Worm (Caenorhabditis elegans): Measurements from ENCODE around the gene F17C11.26.
A peak's percentile ranks its signal among the peaks of the same experiment; 100 is the strongest.

F17C11.26 gene

DNA sequence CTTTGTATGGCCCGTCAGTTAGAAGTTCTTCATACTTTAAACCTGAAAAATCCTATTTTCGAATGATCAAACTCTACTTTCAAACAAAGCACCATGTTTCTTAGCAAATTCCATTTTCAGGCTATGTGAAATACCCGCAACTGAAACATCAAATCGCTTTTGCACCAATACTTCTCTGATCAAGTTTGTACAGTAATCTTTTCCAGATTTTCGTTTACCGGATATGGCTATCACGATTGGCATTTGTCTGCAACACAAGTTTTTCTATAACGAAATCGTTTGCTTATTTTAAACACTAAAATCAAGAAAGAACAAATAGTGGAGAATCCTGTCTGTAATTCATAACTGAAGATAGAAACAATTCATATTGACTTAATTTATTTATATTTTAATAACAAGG is 45.0 kb upstream of the F17C11.26 start, which contains the start of gene F32D8.13:
TSS of gene F32D8.13 (minus strand) at position 249 of the 400 bp plus-strand sequence.
- no peak for TF ChIP-seq unc-55 (GFP tag; optimal IDR thresholded peaks at IDR 0.05)
- TF ChIP-seq pax-1 (tag; optimal IDR thresholded peaks at IDR 0.05), result no peak
- no peak for TF ChIP-seq hlh-30 (tag; optimal IDR thresholded peaks at IDR 0.05; ENCODE audit: insufficient read depth)
- TF ChIP-seq ets-4 (tag; optimal IDR thresholded peaks at IDR 0.05), result no peak
- TF ChIP-seq C38D4.7 (GFP tag; optimal IDR thresholded peaks at IDR 0.05), result no peak
- TF ChIP-seq unc-42 (tag; optimal IDR thresholded peaks at IDR 0.05), result no peak
- no peak for TF ChIP-seq C08G9.2 (tag; optimal IDR thresholded peaks at IDR 0.05)
- no peak for TF ChIP-seq ceh-45 (GFP tag; IDR thresholded peaks at IDR 0.05)

DNA sequence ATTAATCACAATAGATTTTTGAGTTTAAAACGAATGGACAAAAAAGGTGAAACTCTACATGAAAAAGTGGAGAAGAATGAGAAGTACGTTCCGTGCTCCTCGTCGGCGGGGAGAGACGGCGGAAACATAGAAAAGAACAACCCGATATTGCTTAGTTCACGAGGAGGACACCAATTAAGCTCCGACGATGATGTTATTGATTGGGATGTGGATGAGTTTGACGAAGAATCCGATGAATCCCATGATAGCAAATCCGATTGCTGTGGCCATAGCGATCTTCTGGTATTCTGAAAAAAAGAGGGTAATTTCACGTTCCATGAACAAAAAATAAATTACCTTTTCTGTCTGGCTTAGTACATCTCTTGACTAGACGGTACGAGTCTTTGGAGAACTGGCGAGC is 44.5 kb upstream of the F17C11.26 start:
- no peak for TF ChIP-seq unc-3 (GFP tag; conservative IDR thresholded peaks at IDR 0.05)
- TF ChIP-seq unc-3 (tag; optimal IDR thresholded peaks at IDR 0.05), result no peak
- no peak for TF ChIP-seq hlh-6 (tag; optimal IDR thresholded peaks at IDR 0.05)
- TF ChIP-seq K02D7.2 (tag; optimal IDR thresholded peaks at IDR 0.05), result no peak
- no peak for TF ChIP-seq ceh-14 (tag; optimal IDR thresholded peaks at IDR 0.05)
- no peak for TF ChIP-seq odd-2 (tag; optimal IDR thresholded peaks at IDR 0.05)
- no peak for TF ChIP-seq ceh-48 (tag; optimal IDR thresholded peaks at IDR 0.05)
- no peak for TF ChIP-seq tbx-2 (tag; optimal IDR thresholded peaks at IDR 0.05)
- TF ChIP-seq eyg-1 (tag; optimal IDR thresholded peaks at IDR 0.05), result no peak
- TF ChIP-seq ceh-18 (tag; optimal IDR thresholded peaks at IDR 0.05), result no peak
- TF ChIP-seq pros-1 (tag; optimal IDR thresholded peaks at IDR 0.05), result no peak
- TF ChIP-seq lim-6 (tag; optimal IDR thresholded peaks at IDR 0.05), result no peak
- no peak for TF ChIP-seq sox-4 (tag; optimal IDR thresholded peaks at IDR 0.05)
- no peak for TF ChIP-seq npax-4 (tag; optimal IDR thresholded peaks at IDR 0.05)
- TF ChIP-seq ceh-19 (GFP tag; optimal IDR thresholded peaks at IDR 0.05), result no peak
- no peak for TF ChIP-seq sdc-2 (tag; optimal IDR thresholded peaks at IDR 0.05)

DNA sequence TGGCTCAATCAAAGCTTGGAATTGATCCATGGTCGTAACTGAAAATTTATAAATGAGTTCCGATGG is 44.3 kb upstream of the F17C11.26 start, which contains the start of gene sec-61.G:
TSS of gene sec-61.G (minus strand) at position 38 of the 66 bp plus-strand sequence.
- TF ChIP-seq unc-42 (tag; optimal IDR thresholded peaks at IDR 0.05), result no peak
- no peak for TF ChIP-seq lim-6 (tag; optimal IDR thresholded peaks at IDR 0.05)
- TF ChIP-seq odd-2 (tag; optimal IDR thresholded peaks at IDR 0.05), result no peak
- no peak for TF ChIP-seq nhr-11 (tag; optimal IDR thresholded peaks at IDR 0.05)
- no peak for TF ChIP-seq fkh-6 (tag; optimal IDR thresholded peaks at IDR 0.05)
- no peak for TF ChIP-seq nhr-232 (tag; optimal IDR thresholded peaks at IDR 0.05)

DNA sequence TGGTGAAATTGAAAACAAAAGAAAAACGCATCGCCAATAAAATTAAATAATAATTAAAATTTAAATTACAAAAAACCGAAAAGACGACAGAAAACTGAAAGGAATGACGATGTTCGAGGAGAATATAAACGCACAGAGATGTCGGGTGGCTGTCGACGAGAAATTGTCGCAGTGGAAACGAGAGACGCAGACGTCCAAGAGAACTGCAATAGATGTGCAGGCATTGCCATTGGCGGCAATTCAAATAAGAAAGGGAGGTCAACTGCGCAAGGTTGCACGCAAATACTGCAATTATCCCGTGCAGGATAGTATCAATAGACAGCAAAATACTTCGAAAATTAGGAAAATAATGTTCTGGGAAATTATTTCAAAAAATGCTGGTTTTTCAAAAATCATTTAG is 44.1 kb upstream of the F17C11.26 start:
- TF ChIP-seq fax-1 (tag; optimal IDR thresholded peaks at IDR 0.05) (peak; percentile 49), ets-4 (tag; optimal IDR thresholded peaks at IDR 0.05) (peak; percentile 80), nhr-11 (tag; optimal IDR thresholded peaks at IDR 0.05) (peak; percentile 7), ama-1 (optimal IDR thresholded peaks at IDR 0.05) (no peak), npax-4 (tag; optimal IDR thresholded peaks at IDR 0.05) (no peak), lim-6 (tag; optimal IDR thresholded peaks at IDR 0.05) (peak; percentile 57), pha-2 (tag; optimal IDR thresholded peaks at IDR 0.05) (peak; percentile 54), pha-4 (tag; optimal IDR thresholded peaks at IDR 0.05) (no peak), ceh-6 (GFP tag; optimal IDR thresholded peaks at IDR 0.05) (peak; percentile 4), pax-1 (tag; optimal IDR thresholded peaks at IDR 0.05) (peak; percentile 97), hlh-13 (GFP tag; optimal IDR thresholded peaks at IDR 0.05) (no peak), zip-5 (tag; optimal IDR thresholded peaks at IDR 0.05) (peak; percentile 50), ceh-2 (tag; optimal IDR thresholded peaks at IDR 0.05) (peak; percentile 66), ceh-24 (tag; optimal IDR thresholded peaks at IDR 0.05) (no peak), F13H6.1 (tag; optimal IDR thresholded peaks at IDR 0.05) (peak; percentile 66), K02D7.2 (tag; optimal IDR thresholded peaks at IDR 0.05) (peak; percentile 21), eyg-1 (tag; optimal IDR thresholded peaks at IDR 0.05) (peak; percentile 67), ceh-31 (tag; optimal IDR thresholded peaks at IDR 0.05) (peak; percentile 90), ceh-45 (GFP tag; IDR thresholded peaks at IDR 0.05) (peak; percentile 47; the same call in 1 of the 2 replicates), ceh-30 (tag; optimal IDR thresholded peaks at IDR 0.05) (peak; percentile 83), hlh-6 (tag; optimal IDR thresholded peaks at IDR 0.05) (no peak), lin-11 (tag; optimal IDR thresholded peaks at IDR 0.05) (peak; percentile 36), unc-55 (GFP tag; optimal IDR thresholded peaks at IDR 0.05) (peak; percentile 93), ttx-3 (tag; optimal IDR thresholded peaks at IDR 0.05) (no peak), che-1 (tag; optimal IDR thresholded peaks at IDR 0.05) (peak; percentile 66), syd-9 (tag; optimal IDR thresholded peaks at IDR 0.05) (peak; percentile 47), tbx-2 (tag; optimal IDR thresholded peaks at IDR 0.05) (peak; percentile 92), hlh-15 (tag; optimal IDR thresholded peaks at IDR 0.05) (no peak), rnt-1 (tag; optimal IDR thresholded peaks at IDR 0.05) (peak; percentile 85), fkh-10 (GFP tag; optimal IDR thresholded peaks at IDR 0.05) (peak; percentile 17), ceh-48 (tag; optimal IDR thresholded peaks at IDR 0.05) (peak; percentile 49), elt-4 (tag; optimal IDR thresholded peaks at IDR 0.05) (no peak), nfya-1 (tag; optimal IDR thresholded peaks at IDR 0.05) (peak; percentile 95)

Data from whole organism, late embryonic.